Worm (Caenorhabditis elegans) whole organism, L4/young adult: ENCODE results near the gene R12B2.13.

Source experiments
- dao-5 ChIP-seq: sonication (generic microtip); optimal IDR thresholded peaks from 2 replicates; lab custom pipeline; 2016; ENCODE audit warnings: missing genotype, missing genetic modification characterization, moderate library complexity, missing compliant biosample characterization
- him-1 ChIP-seq: sonication (generic microtip); optimal IDR thresholded peaks from 2 replicates; lab custom pipeline; 2016; ENCODE audit warnings: missing genotype, missing genetic modification reagents, missing genetic modification characterization, missing compliant biosample characterization

ce11 chrIII:5868401-5868800 is 35.1 kb upstream of the R12B2.13 start, which contains the start of gene eng-1:
- TF ChIP-seq him-1 (tag; lab: Kevin White, UChicago) = no peak
- no peak for TF ChIP-seq dao-5 (tag; lab: Kevin White, UChicago)
